Fruit fly (Drosophila melanogaster) whole organism, embryonic: ENCODE measurements around the gene CG15741.

Experiments
- BEAF-32 ChIP-seq: fragments of 200-800 bp; sonication (Bioruptor generic); optimal IDR thresholded peaks from 3 replicates; lab custom pipeline; 2017; ENCODE audit warnings: missing biosample characterization, missing genetic modification characterization, mild to moderate bottlenecking, moderate library complexity, missing genetic modification reagents
- Bdp1 ChIP-seq: fragments of 200-800 bp; sonication (Bioruptor generic); optimal IDR thresholded peaks from 3 replicates; lab custom pipeline; 2016; ENCODE audit warnings: missing biosample characterization, missing genetic modification characterization
- C15 ChIP-seq: fragments of 200-800 bp; sonication (Bioruptor generic); IDR thresholded peaks from 3 replicates; pipeline ENCODE4 v1.3.6; 2022; ENCODE audit warnings: missing biosample characterization, missing genetic modification characterization
- CG12155 ChIP-seq: fragments of 200-800 bp; sonication (Bioruptor generic); optimal IDR thresholded peaks from 3 replicates; lab custom pipeline; 2016; ENCODE audit warnings: missing biosample characterization, missing genetic modification characterization
- CG13296 ChIP-seq: fragments of 200-800 bp; sonication (Bioruptor generic); optimal IDR thresholded peaks from 3 replicates; lab custom pipeline; 2018; ENCODE audit warnings: missing biosample characterization, mild to moderate bottlenecking, missing genetic modification characterization
- CG15073 ChIP-seq: fragments of 200-800 bp; sonication (Bioruptor generic); optimal IDR thresholded peaks from 2 replicates; lab custom pipeline; 2016; ENCODE audit warnings: missing biosample characterization, missing genetic modification characterization
- CG15514 ChIP-seq: fragments of 200-800 bp; sonication (Bioruptor generic); optimal IDR thresholded peaks from 3 replicates; lab custom pipeline; 2017; ENCODE audit warnings: missing biosample characterization, missing genetic modification characterization, mild to moderate bottlenecking, moderate library complexity, missing genetic modification reagents
- CG16813 ChIP-seq: fragments of 200-800 bp; sonication (Bioruptor generic); IDR thresholded peaks from 3 replicates; pipeline ENCODE4 v1.3.6; 2022; ENCODE audit warnings: missing biosample characterization, missing genetic modification characterization; ENCODE audit not compliant: partially characterized antibody
- CG2116 ChIP-seq: fragments of 200-800 bp; sonication (Bioruptor generic); optimal IDR thresholded peaks from 3 replicates; lab custom pipeline; 2018; ENCODE audit warnings: missing biosample characterization, mild to moderate bottlenecking, missing genetic modification characterization
- CG2678 ChIP-seq: fragments of 200-800 bp; sonication (Bioruptor generic); optimal IDR thresholded peaks from 3 replicates; lab custom pipeline; 2019; ENCODE audit warnings: missing biosample characterization, mild to moderate bottlenecking, missing genetic modification characterization, moderate library complexity
- CG30020 ChIP-seq: fragments of 200-800 bp; optimal IDR thresholded peaks from 2 replicates; lab custom pipeline; 2019; ENCODE audit warnings: missing biosample characterization, mild to moderate bottlenecking, missing genetic modification characterization, moderate library complexity
- CG30403 ChIP-seq: fragments of 200-800 bp; sonication (Bioruptor generic); optimal IDR thresholded peaks from 3 replicates; lab custom pipeline; 2016; ENCODE audit warnings: missing biosample characterization, missing genetic modification characterization
- CG31224 ChIP-seq: fragments of 200-800 bp; sonication (Bioruptor generic); IDR thresholded peaks from 2 replicates; pipeline ENCODE4 v1.3.6; 2022; ENCODE audit warnings: missing biosample characterization, missing genetic modification characterization
- CG3995 ChIP-seq: fragments of 200-800 bp; sonication (Bioruptor generic); optimal IDR thresholded peaks from 3 replicates; lab custom pipeline; 2016; ENCODE audit warnings: missing biosample characterization, missing genetic modification characterization
- CG42726 ChIP-seq: fragments of 200-800 bp; sonication (Bioruptor generic); IDR thresholded peaks from 2 replicates; pipeline ENCODE4 v1.3.6; 2022; ENCODE audit warnings: missing biosample characterization, missing genetic modification characterization; ENCODE audit not compliant: partially characterized antibody
- CG4360 ChIP-seq: fragments of 200-800 bp; sonication (Bioruptor generic); IDR thresholded peaks from 2 replicates; pipeline ENCODE4 v1.3.6; 2022; ENCODE audit warnings: missing biosample characterization, missing genetic modification characterization
- CG4617 ChIP-seq: fragments of 200-800 bp; sonication (Bioruptor generic); optimal IDR thresholded peaks from 3 replicates; lab custom pipeline; 2016; ENCODE audit warnings: missing biosample characterization, missing genetic modification characterization, borderline replicate concordance
- CG6254 ChIP-seq: fragments of 200-800 bp; sonication (Bioruptor generic); optimal IDR thresholded peaks from 3 replicates; lab custom pipeline; 2017; ENCODE audit warnings: mild to moderate bottlenecking, missing biosample characterization, missing genetic modification reagents, missing genetic modification characterization
- CG6689 ChIP-seq: fragments of 200-800 bp; sonication (Bioruptor generic); IDR thresholded peaks from 2 replicates; pipeline ENCODE4 v1.3.6; 2022; ENCODE audit warnings: missing biosample characterization, missing genetic modification characterization
- CG9609 ChIP-seq: fragments of 200-800 bp; sonication (Bioruptor generic); optimal IDR thresholded peaks from 3 replicates; lab custom pipeline; 2016; ENCODE audit warnings: missing biosample characterization, missing genetic modification characterization
- CG9876 ChIP-seq: fragments of 200-800 bp; sonication (Bioruptor generic); optimal IDR thresholded peaks from 2 replicates; lab custom pipeline; 2016; ENCODE audit warnings: missing biosample characterization, missing genetic modification characterization
- CHES-1-like ChIP-seq: fragments of 200-800 bp; sonication (Bioruptor generic); optimal IDR thresholded peaks from 2 replicates; lab custom pipeline; 2016; ENCODE audit warnings: missing biosample characterization, missing genetic modification characterization
- Doc2 ChIP-seq: fragments of 200-800 bp; sonication (Bioruptor generic); IDR thresholded peaks from 2 replicates; pipeline ENCODE4 v1.3.6; 2022; ENCODE audit warnings: missing biosample characterization, missing genetic modification characterization
- Doc3 ChIP-seq: fragments of 200-800 bp; sonication (Bioruptor generic); IDR thresholded peaks from 3 replicates; pipeline ENCODE4 v1.3.6; 2022; ENCODE audit warnings: missing biosample characterization, missing genetic modification characterization; ENCODE audit not compliant: partially characterized antibody
- Dref ChIP-seq: fragments of 200-800 bp; sonication (Bioruptor generic); IDR thresholded peaks from 2 replicates; pipeline ENCODE4 v1.3.6; 2022; ENCODE audit warnings: missing biosample characterization, missing genetic modification characterization
- Gug ChIP-seq: fragments of 200-800 bp; sonication (Bioruptor generic); IDR thresholded peaks from 4 replicates; pipeline ENCODE4 v1.3.6; 2022; ENCODE audit warnings: missing biosample characterization, missing genetic modification characterization
- H15 ChIP-seq: fragments of 200-800 bp; sonication (Bioruptor generic); IDR thresholded peaks from 3 replicates; pipeline ENCODE4 v1.3.6; 2022; ENCODE audit warnings: missing biosample characterization, missing genetic modification characterization
- HLH54F ChIP-seq: fragments of 200-800 bp; sonication (Bioruptor generic); optimal IDR thresholded peaks from 3 replicates; lab custom pipeline; 2016; ENCODE audit warnings: missing biosample characterization, missing genetic modification characterization
- HLHmδ ChIP-seq: fragments of 200-800 bp; sonication (Bioruptor generic); optimal IDR thresholded peaks from 2 replicates; lab custom pipeline; 2018; ENCODE audit warnings: missing biosample characterization, mild to moderate bottlenecking, missing genetic modification characterization, moderate library complexity
- Lhr ChIP-seq: fragments of 200-800 bp; sonication (Bioruptor generic); optimal IDR thresholded peaks from 3 replicates; lab custom pipeline; 2017; ENCODE audit warnings: mild to moderate bottlenecking, missing biosample characterization, missing genetic modification reagents, missing genetic modification characterization
- Myb ChIP-seq: fragments of 200-800 bp; sonication (Bioruptor generic); optimal IDR thresholded peaks from 2 replicates; lab custom pipeline; 2016; ENCODE audit warnings: missing biosample characterization, missing genetic modification characterization
- Nf-YC ChIP-seq: fragments of 200-800 bp; optimal IDR thresholded peaks from 3 replicates; lab custom pipeline; 2019; ENCODE audit warnings: missing biosample characterization, mild to moderate bottlenecking, missing genetic modification characterization, moderate library complexity
- Sin3A ChIP-seq: fragments of >200 bp; optimal IDR thresholded peaks from 2 replicates; lab custom pipeline; 2018
- ato ChIP-seq: fragments of 200-800 bp; sonication (Bioruptor generic); IDR thresholded peaks from 2 replicates; pipeline ENCODE4 v1.3.6; 2022; ENCODE audit warnings: missing biosample characterization, missing genetic modification characterization; ENCODE audit not compliant: partially characterized antibody
- btn ChIP-seq: fragments of 200-800 bp; sonication (Bioruptor generic); optimal IDR thresholded peaks from 2 replicates; lab custom pipeline; 2016; ENCODE audit warnings: missing biosample characterization, missing genetic modification characterization
- da ChIP-seq: fragments of 200-800 bp; sonication (Bioruptor generic); optimal IDR thresholded peaks from 2 replicates; lab custom pipeline; 2016; ENCODE audit warnings: missing biosample characterization, missing genetic modification characterization
- fd3F ChIP-seq: fragments of 200-800 bp; sonication (Bioruptor generic); optimal IDR thresholded peaks from 2 replicates; lab custom pipeline; 2018; ENCODE audit warnings: missing biosample characterization, mild to moderate bottlenecking, missing genetic modification characterization, moderate library complexity
- fd96Cb ChIP-seq: fragments of 200-800 bp; sonication (Bioruptor generic); optimal IDR thresholded peaks from 2 replicates; lab custom pipeline; 2018; ENCODE audit warnings: missing biosample characterization, mild to moderate bottlenecking, missing genetic modification characterization, moderate library complexity
- h ChIP-seq: fragments of >200 bp; optimal IDR thresholded peaks from 2 replicates; lab custom pipeline; 2017
- kni ChIP-seq: fragments of 200-800 bp; sonication (Bioruptor generic); optimal IDR thresholded peaks from 3 replicates; lab custom pipeline; 2017; ENCODE audit warnings: mild to moderate bottlenecking, missing biosample characterization, missing genetic modification reagents, missing genetic modification characterization
- phol ChIP-seq: fragments of 200-800 bp; sonication (Bioruptor generic); optimal IDR thresholded peaks from 3 replicates; lab custom pipeline; 2018; ENCODE audit warnings: missing biosample characterization, mild to moderate bottlenecking, missing genetic modification characterization, moderate library complexity
- row ChIP-seq: fragments of 200-800 bp; sonication (Bioruptor generic); IDR thresholded peaks from 3 replicates; pipeline ENCODE4 v1.3.6; 2022; ENCODE audit warnings: missing biosample characterization, missing genetic modification characterization
- schlank ChIP-seq: fragments of 200-800 bp; sonication (Bioruptor generic); optimal IDR thresholded peaks from 2 replicates; lab custom pipeline; 2018; ENCODE audit warnings: missing biosample characterization, mild to moderate bottlenecking, missing genetic modification characterization
- sd ChIP-seq: fragments of 200-800 bp; sonication (Bioruptor generic); optimal IDR thresholded peaks from 3 replicates; lab custom pipeline; 2018; ENCODE audit warnings: missing biosample characterization, mild to moderate bottlenecking, missing genetic modification characterization, moderate library complexity
- sens ChIP-seq: fragments of 200-800 bp; sonication (Bioruptor generic); peaks from one replicate; lab custom pipeline; 2016; ENCODE audit warnings: missing biosample characterization, missing genetic modification characterization
- sob ChIP-seq: fragments of 200-800 bp; sonication (Bioruptor generic); IDR thresholded peaks from 2 replicates; pipeline ENCODE4 v1.3.6; 2022; ENCODE audit warnings: missing biosample characterization, missing genetic modification characterization
- stwl ChIP-seq: fragments of 200-800 bp; sonication (Bioruptor generic); optimal IDR thresholded peaks from 3 replicates; lab custom pipeline; 2018; ENCODE audit warnings: missing biosample characterization, mild to moderate bottlenecking, missing genetic modification characterization, moderate library complexity
- sug ChIP-seq: fragments of 200-800 bp; optimal IDR thresholded peaks from 2 replicates; lab custom pipeline; 2019; ENCODE audit warnings: missing biosample characterization, mild to moderate bottlenecking, missing genetic modification characterization, moderate library complexity
- tap ChIP-seq: fragments of 200-800 bp; optimal IDR thresholded peaks from 3 replicates; lab custom pipeline; 2019; ENCODE audit warnings: missing biosample characterization, mild to moderate bottlenecking, missing genetic modification characterization, moderate library complexity
- tna ChIP-seq: fragments of 200-800 bp; sonication (Bioruptor generic); IDR thresholded peaks from 2 replicates; pipeline ENCODE4 v1.3.6; 2022; ENCODE audit warnings: missing biosample characterization, missing genetic modification characterization; ENCODE audit not compliant: partially characterized antibody
- zen2 ChIP-seq: fragments of 200-800 bp; sonication (Bioruptor generic); IDR thresholded peaks from 3 replicates; pipeline ENCODE4 v1.3.6; 2022; ENCODE audit warnings: missing biosample characterization, missing genetic modification characterization; ENCODE audit not compliant: partially characterized antibody

CG15741 gene

DNA sequence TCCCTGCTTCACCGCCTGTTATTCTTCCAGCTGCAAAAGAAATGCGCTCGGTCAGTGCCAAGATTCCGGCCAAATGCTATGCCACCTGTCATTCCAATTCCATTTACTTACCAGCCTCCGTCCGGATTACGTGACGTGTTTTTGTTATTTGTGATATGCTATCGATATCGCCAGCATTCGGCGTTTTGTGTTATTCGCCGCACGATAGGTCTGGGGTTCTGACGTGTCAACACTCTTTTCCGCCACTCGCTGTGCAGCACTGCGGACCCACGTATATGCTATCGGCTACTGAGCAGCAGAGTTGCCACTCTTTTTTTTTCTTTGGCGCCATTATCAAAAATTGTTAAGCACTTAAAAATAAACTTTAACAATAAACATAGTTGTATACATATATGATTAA lies 14.5 kb upstream of the CG15741 start, which contains the start of gene p24-1 (continued):
- TF ChIP-seq HLHmδ (GFP tag; lab: Kevin White, UChicago) (no peak), fd3F (GFP tag; lab: Kevin White, UChicago) (no peak), BEAF-32 (GFP tag; lab: Kevin White, UChicago) (peak; percentile 87), Doc3 (GFP tag; lab: Robert Waterston, UW) (peak; percentile 70), tap (tag; lab: Kevin White, UChicago) (peak; percentile 12), Bdp1 (GFP tag; lab: Kevin White, UChicago) (peak; percentile 19), tna (GFP tag; lab: Robert Waterston, UW) (peak; percentile 78), Gug (peak; percentile 56; the same call in 2 of the 4 replicates), fd96Cb (no peak), zen2 (GFP tag; lab: Robert Waterston, UW) (peak; percentile 60; the same call in 1 of the 3 replicates), sob (GFP tag; lab: Robert Waterston, UW) (peak; percentile 80), Myb (GFP tag; lab: Kevin White, UChicago) (peak; percentile 55), Nf-YC (tag; lab: Kevin White, UChicago) (peak; percentile 56), CG12155 (GFP tag; lab: Kevin White, UChicago) (peak; percentile 73), CG31224 (GFP tag; lab: Robert Waterston, UW) (no peak), sens (GFP tag; lab: Kevin White, UChicago) (peak; percentile 67), CG2678 (peak; percentile 20), CG2116 (GFP tag; lab: Kevin White, UChicago) (peak; percentile 90), CG9876 (GFP tag; lab: Kevin White, UChicago) (peak; percentile 11), CG15514 (GFP tag; lab: Kevin White, UChicago) (peak; percentile 86), h (lab: Kevin White, UChicago) (no peak), ato (GFP tag; lab: Robert Waterston, UW) (peak; percentile 83), phol (tag; lab: Kevin White, UChicago) (peak; percentile 64), CG16813 (GFP tag; lab: Robert Waterston, UW) (peak; percentile 85), CG4360 (GFP tag; lab: Robert Waterston, UW) (no peak), CG13296 (peak; percentile 28), Lhr (GFP tag; lab: Kevin White, UChicago) (peak; percentile 11), da (GFP tag; lab: Kevin White, UChicago) (peak; percentile 6), stwl (tag; lab: Kevin White, UChicago) (peak; percentile 85), kni (GFP tag; lab: Kevin White, UChicago) (no peak), Doc2 (GFP tag; lab: Robert Waterston, UW) (no peak), HLH54F (peak; percentile 62), CG9609 (GFP tag; lab: Kevin White, UChicago) (peak; percentile 64), H15 (GFP tag; lab: Robert Waterston, UW) (peak; percentile 13; the same call in 1 of the 3 replicates), CG6254 (no peak), Dref (peak; percentile 90), row (peak; percentile 54), CHES-1-like (peak; percentile 52), CG3995 (GFP tag; lab: Kevin White, UChicago) (peak; percentile 94), schlank (tag; lab: Kevin White, UChicago) (no peak), CG15073 (no peak), CG30403 (peak; percentile 42), CG4617 (peak; percentile 54), btn (GFP tag; lab: Kevin White, UChicago) (no peak), Sin3A (peak; percentile 22), sug (tag; lab: Kevin White, UChicago) (peak; percentile 61), CG30020 (tag; lab: Kevin White, UChicago) (peak; percentile 14), CG42726 (GFP tag; lab: Robert Waterston, UW) (peak; percentile 94), C15 (GFP tag; lab: Robert Waterston, UW) (no peak), CG6689 (GFP tag; lab: Robert Waterston, UW) (no peak), sd (tag; lab: Kevin White, UChicago) (peak; percentile 47)
